Worm (Caenorhabditis elegans) whole organism, L3 larva: ENCODE results near the gene srh-195.

Experiments used
- ceh-28 ChIP-seq: fragments of 150-350 bp; optimal IDR thresholded peaks from 2 replicates; lab custom pipeline; 2014; ENCODE audit warnings: missing biosample characterization, missing genetic modification reagents, missing genetic modification characterization
- fkh-2 ChIP-seq: fragments of 150-350 bp; optimal IDR thresholded peaks from 2 replicates; lab custom pipeline; 2014; ENCODE audit warnings: missing biosample characterization, missing genetic modification reagents, missing genetic modification characterization
- hmg-11 ChIP-seq: sonication (generic microtip); optimal IDR thresholded peaks from 2 replicates; lab custom pipeline; 2016; ENCODE audit warnings: missing genetic modification characterization, missing compliant biosample characterization
- jun-1 ChIP-seq: fragments of 150-350 bp; optimal IDR thresholded peaks from 2 replicates; lab custom pipeline; 2014; ENCODE audit warnings: missing biosample characterization, missing genetic modification reagents, missing genetic modification characterization
- lin-15B ChIP-seq: fragments of 150-350 bp; optimal IDR thresholded peaks from 2 replicates; lab custom pipeline; 2014; ENCODE audit warnings: missing biosample characterization, missing genetic modification characterization
- mdl-1 ChIP-seq: fragments of 150-350 bp; optimal IDR thresholded peaks from 2 replicates; lab custom pipeline; 2014; ENCODE audit warnings: missing biosample characterization, missing genetic modification characterization
- nhr-237 ChIP-seq: fragments of 150-350 bp; optimal IDR thresholded peaks from 2 replicates; lab custom pipeline; 2014; ENCODE audit warnings: missing biosample characterization, missing genetic modification characterization
- nhr-25 ChIP-seq: sonication (generic microtip); optimal IDR thresholded peaks from 2 replicates; lab custom pipeline; 2017; ENCODE audit warnings: missing biosample characterization, missing genetic modification characterization
- skn-1 ChIP-seq: fragments of 150-350 bp; optimal IDR thresholded peaks from 2 replicates; lab custom pipeline; 2014; ENCODE audit warnings: missing biosample characterization, missing genetic modification characterization
- snpc-4 ChIP-seq: fragments of 150-350 bp; optimal IDR thresholded peaks from 2 replicates; lab custom pipeline; 2014; ENCODE audit warnings: missing biosample characterization, missing genetic modification characterization
- zag-1 ChIP-seq: fragments of 150-350 bp; optimal IDR thresholded peaks from 2 replicates; lab custom pipeline; 2014; ENCODE audit warnings: missing biosample characterization, missing genetic modification characterization
- ztf-11 ChIP-seq: fragments of 150-350 bp; optimal IDR thresholded peaks from 2 replicates; lab custom pipeline; 2014; ENCODE audit warnings: missing biosample characterization, missing genetic modification characterization

DNA sequence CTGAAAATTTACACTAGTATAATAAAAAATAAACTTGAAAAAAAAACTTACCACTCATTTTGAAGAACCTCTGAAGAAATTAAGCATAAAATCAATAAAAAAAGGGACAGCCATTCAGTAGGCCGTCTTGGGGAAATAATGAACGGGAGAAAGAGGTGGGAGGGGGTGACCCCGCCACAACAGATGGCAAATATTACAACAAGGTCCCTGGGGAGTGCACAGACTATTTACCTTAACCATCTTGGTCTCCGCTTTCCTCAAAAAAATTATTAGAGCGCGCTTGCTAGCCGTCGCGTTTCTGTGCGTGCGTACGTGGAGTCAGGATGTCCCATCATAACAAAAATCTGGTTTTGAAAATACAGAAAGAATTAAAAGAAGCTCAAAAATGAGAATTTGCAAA, 24.7 kb downstream of the srh-195 start, which contains the start of gene T16A1.10:
- TF ChIP-seq ceh-28 (tag; lab: Kevin White, UChicago) (no peak), nhr-237 (no peak), mdl-1 (tag; lab: Kevin White, UChicago) (no peak), zag-1 (tag; lab: Kevin White, UChicago) (no peak), lin-15B (no peak), nhr-25 (tag; lab: Kevin White, UChicago) (no peak), ztf-11 (no peak), fkh-2 (tag; lab: Kevin White, UChicago) (no peak), hmg-11 (no peak), jun-1 (tag; lab: Kevin White, UChicago) (no peak), snpc-4 (tag; lab: Kevin White, UChicago) (no peak), skn-1 (tag; lab: Kevin White, UChicago) (no peak)
